Fruit fly (Drosophila melanogaster) whole organism, embryonic: Measurements from ENCODE around the gene tj.

Experiments
- Ada2b ChIP-seq: fragments of 200-800 bp; sonication (Bioruptor generic); IDR thresholded peaks from 2 replicates; pipeline ENCODE4 v1.3.6; 2022; ENCODE audit warnings: missing biosample characterization, missing genetic modification characterization
- Atf-2 ChIP-seq: fragments of 200-800 bp; sonication (Bioruptor generic); optimal IDR thresholded peaks from 2 replicates; lab custom pipeline; 2016; ENCODE audit warnings: missing biosample characterization, missing genetic modification characterization
- B-H2 ChIP-seq: fragments of 200-800 bp; sonication (Bioruptor generic); optimal IDR thresholded peaks from 2 replicates; lab custom pipeline; 2018; ENCODE audit warnings: missing biosample characterization, mild to moderate bottlenecking, missing genetic modification characterization
- CG1024 ChIP-seq: fragments of 200-800 bp; sonication (Bioruptor generic); IDR thresholded peaks from 2 replicates; pipeline ENCODE4 v1.3.6; 2022; ENCODE audit warnings: missing biosample characterization, missing genetic modification characterization
- CG10462 ChIP-seq: fragments of 200-800 bp; sonication (Bioruptor generic); optimal IDR thresholded peaks from 2 replicates; lab custom pipeline; 2016; ENCODE audit warnings: missing biosample characterization, missing genetic modification characterization
- CG10543 ChIP-seq: fragments of 200-800 bp; sonication (Bioruptor generic); optimal IDR thresholded peaks from 3 replicates; lab custom pipeline; 2017; ENCODE audit warnings: missing biosample characterization, mild to moderate bottlenecking, missing genetic modification characterization, moderate library complexity
- CG10979 ChIP-seq: fragments of 200-800 bp; sonication (Bioruptor generic); optimal IDR thresholded peaks from 2 replicates; lab custom pipeline; 2018; ENCODE audit warnings: missing biosample characterization, mild to moderate bottlenecking, missing genetic modification characterization, moderate library complexity
- CG12769 ChIP-seq: fragments of 200-800 bp; sonication (Bioruptor generic); optimal IDR thresholded peaks from 2 replicates; lab custom pipeline; 2019; ENCODE audit warnings: missing biosample characterization, mild to moderate bottlenecking, missing genetic modification characterization, moderate library complexity
- CG13775 ChIP-seq: fragments of 200-800 bp; sonication (Bioruptor generic); optimal IDR thresholded peaks from 3 replicates; lab custom pipeline; 2017; ENCODE audit warnings: missing biosample characterization, mild to moderate bottlenecking, missing genetic modification characterization
- CG15011 ChIP-seq: fragments of 200-800 bp; sonication (Bioruptor generic); optimal IDR thresholded peaks from 3 replicates; lab custom pipeline; 2018; ENCODE audit warnings: missing biosample characterization, mild to moderate bottlenecking, missing genetic modification characterization
- CG16815 ChIP-seq: fragments of 200-800 bp; sonication (Bioruptor generic); optimal IDR thresholded peaks from 3 replicates; lab custom pipeline; 2017; ENCODE audit warnings: missing biosample characterization, mild to moderate bottlenecking, missing genetic modification characterization
- CG17361 ChIP-seq: fragments of 200-800 bp; sonication (Bioruptor generic); IDR thresholded peaks from 3 replicates; pipeline ENCODE4 v1.3.6; 2022; ENCODE audit warnings: missing biosample characterization, missing genetic modification characterization
- CG31365 ChIP-seq: fragments of 200-800 bp; sonication (Bioruptor generic); optimal IDR thresholded peaks from 2 replicates; lab custom pipeline; 2018; ENCODE audit warnings: missing biosample characterization, mild to moderate bottlenecking, missing genetic modification characterization
- CG32767 ChIP-seq: fragments of 200-800 bp; sonication (Bioruptor generic); IDR thresholded peaks from 2 replicates; pipeline ENCODE4 v1.3.6; 2022; ENCODE audit warnings: missing biosample characterization, missing genetic modification characterization
- CG3726 ChIP-seq: fragments of 200-800 bp; sonication (Bioruptor generic); IDR thresholded peaks from 3 replicates; pipeline ENCODE4, ENCODE4 v1.3.6; 2022; ENCODE audit warnings: missing biosample characterization, missing genetic modification characterization
- CG43689 ChIP-seq: fragments of 200-800 bp; sonication (Bioruptor generic); IDR thresholded peaks from 2 replicates; pipeline ENCODE4 v1.3.6; 2022; ENCODE audit warnings: missing biosample characterization, missing genetic modification characterization
- CG7357 ChIP-seq: fragments of 200-800 bp; sonication (Bioruptor generic); IDR thresholded peaks from 3 replicates; pipeline ENCODE4 v1.3.6; 2022; ENCODE audit warnings: missing biosample characterization, missing genetic modification characterization
- CG7839 ChIP-seq: fragments of 200-800 bp; sonication (Bioruptor generic); optimal IDR thresholded peaks from 3 replicates; lab custom pipeline; 2018; ENCODE audit warnings: missing biosample characterization, mild to moderate bottlenecking, missing genetic modification characterization, moderate library complexity
- CG8359 ChIP-seq: fragments of 200-800 bp; sonication (Bioruptor generic); optimal IDR thresholded peaks from 2 replicates; lab custom pipeline; 2017; ENCODE audit warnings: missing biosample characterization, mild to moderate bottlenecking, missing genetic modification characterization, borderline replicate concordance
- CG9437 ChIP-seq: fragments of 200-800 bp; sonication (Bioruptor generic); optimal IDR thresholded peaks from 2 replicates; lab custom pipeline; 2018; ENCODE audit warnings: missing biosample characterization, mild to moderate bottlenecking, missing genetic modification characterization
- CG9727 ChIP-seq: fragments of 200-800 bp; sonication (Bioruptor generic); optimal IDR thresholded peaks from 3 replicates; lab custom pipeline; 2017; ENCODE audit warnings: missing biosample characterization, mild to moderate bottlenecking, missing genetic modification characterization
- D ChIP-seq, 2 experiments: fragments of 200-800 bp in 1 of 2; fragments of >200 bp in 1 of 2; sonication (Bioruptor generic) in 1 of 2; optimal IDR thresholded peaks; 2 replicates in 1 of 2; 3 replicates in 1 of 2; lab custom pipeline; 2017; ENCODE audit warnings: mild to moderate bottlenecking in 1 of 2, missing biosample characterization in 1 of 2, missing genetic modification characterization in 1 of 2, missing genetic modification reagents in 1 of 2
- Deaf1 ChIP-seq: fragments of 200-800 bp; optimal IDR thresholded peaks from 3 replicates; lab custom pipeline; 2019; ENCODE audit warnings: missing biosample characterization, mild to moderate bottlenecking, missing genetic modification characterization, moderate library complexity
- Dek ChIP-seq: fragments of 200-800 bp; sonication (Bioruptor generic); optimal IDR thresholded peaks from 3 replicates; lab custom pipeline; 2019; ENCODE audit warnings: missing biosample characterization, mild to moderate bottlenecking, missing genetic modification characterization, moderate library complexity
- Fer2 ChIP-seq: fragments of 200-800 bp; sonication (Bioruptor generic); optimal IDR thresholded peaks from 2 replicates; lab custom pipeline; 2018; ENCODE audit warnings: missing biosample characterization, mild to moderate bottlenecking, missing genetic modification characterization, moderate library complexity
- HmgZ ChIP-seq: fragments of 200-800 bp; sonication (Bioruptor generic); optimal IDR thresholded peaks from 2 replicates; lab custom pipeline; 2018; ENCODE audit warnings: missing biosample characterization, mild to moderate bottlenecking, missing genetic modification characterization
- Hmr ChIP-seq: fragments of 200-800 bp; sonication (Bioruptor generic); optimal IDR thresholded peaks from 3 replicates; lab custom pipeline; 2017; ENCODE audit warnings: mild to moderate bottlenecking, missing biosample characterization, missing genetic modification reagents, missing genetic modification characterization
- Mrtf ChIP-seq: fragments of 200-800 bp; sonication (Bioruptor generic); IDR thresholded peaks from 3 replicates; pipeline ENCODE4 v1.3.6; 2022; ENCODE audit warnings: missing biosample characterization, missing genetic modification characterization
- Nf-YB ChIP-seq: fragments of 200-800 bp; sonication (Bioruptor generic); optimal IDR thresholded peaks from 3 replicates; lab custom pipeline; 2019; ENCODE audit warnings: missing biosample characterization, mild to moderate bottlenecking, missing genetic modification characterization, moderate library complexity
- Nf-YC ChIP-seq: fragments of 200-800 bp; optimal IDR thresholded peaks from 3 replicates; lab custom pipeline; 2019; ENCODE audit warnings: missing biosample characterization, mild to moderate bottlenecking, missing genetic modification characterization, moderate library complexity
- Opbp ChIP-seq: fragments of 200-800 bp; sonication (Bioruptor generic); IDR thresholded peaks from 3 replicates; pipeline ENCODE4 v1.3.6; 2022; ENCODE audit warnings: missing biosample characterization, missing genetic modification characterization; ENCODE audit not compliant: partially characterized antibody
- Optix ChIP-seq: fragments of 200-800 bp; sonication (Bioruptor generic); IDR thresholded peaks from 3 replicates; pipeline ENCODE4 v1.3.6; 2022; ENCODE audit warnings: missing biosample characterization, missing genetic modification characterization
- Pdp1 ChIP-seq, 2 experiments: fragments of 200-800 bp; sonication (Bioruptor generic); optimal IDR thresholded peaks; 3 replicates each; lab custom pipeline; 2016; ENCODE audit warnings: missing biosample characterization in 2 of 2, missing genetic modification characterization in 2 of 2, mild to moderate bottlenecking in 1 of 2, moderate library complexity in 1 of 2
- Side ChIP-seq: fragments of 200-800 bp; sonication (Bioruptor generic); optimal IDR thresholded peaks from 2 replicates; lab custom pipeline; 2016; ENCODE audit warnings: missing biosample characterization, missing genetic modification characterization
- Ssrp ChIP-seq: fragments of 200-800 bp; sonication (Bioruptor generic); optimal IDR thresholded peaks from 2 replicates; lab custom pipeline; 2018; ENCODE audit warnings: missing biosample characterization, mild to moderate bottlenecking, missing genetic modification characterization, moderate library complexity
- ash1 ChIP-seq: fragments of 200-800 bp; sonication (Bioruptor generic); optimal IDR thresholded peaks from 2 replicates; lab custom pipeline; 2018; ENCODE audit warnings: missing biosample characterization, mild to moderate bottlenecking, missing genetic modification characterization
- bab2 ChIP-seq: fragments of 200-800 bp; sonication (Bioruptor generic); optimal IDR thresholded peaks from 2 replicates; lab custom pipeline; 2016; ENCODE audit warnings: missing biosample characterization, missing genetic modification characterization
- dimm ChIP-seq: fragments of 200-800 bp; sonication (Bioruptor generic); IDR thresholded peaks from 2 replicates; pipeline ENCODE4 v1.3.6; 2022; ENCODE audit warnings: missing biosample characterization, missing genetic modification characterization
- ems ChIP-seq: fragments of 200-800 bp; sonication (Bioruptor generic); optimal IDR thresholded peaks from 3 replicates; lab custom pipeline; 2016; ENCODE audit warnings: missing biosample characterization, missing genetic modification characterization
- exex ChIP-seq: fragments of 200-800 bp; sonication (Bioruptor generic); optimal IDR thresholded peaks from 4 replicates; lab custom pipeline; 2018; ENCODE audit warnings: missing biosample characterization, mild to moderate bottlenecking, missing genetic modification characterization, moderate library complexity
- fd102C ChIP-seq: fragments of 200-800 bp; sonication (Bioruptor generic); optimal IDR thresholded peaks from 2 replicates; lab custom pipeline; 2018; ENCODE audit warnings: missing biosample characterization, mild to moderate bottlenecking, missing genetic modification characterization, moderate library complexity
- lola ChIP-seq, 3 experiments: fragments of >200 bp in 2 of 3; fragments of 200-800 bp in 1 of 3; sonication (Bioruptor generic) in 1 of 3; optimal IDR thresholded peaks; 2 replicates each; lab custom pipeline; 2017 to 2019; ENCODE audit warnings: missing biosample characterization in 3 of 3, missing genetic modification characterization in 3 of 3, mild to moderate bottlenecking in 1 of 3, moderate library complexity in 1 of 3
- pan ChIP-seq, 4 experiments: fragments of >200 bp in 3 of 4; fragments of 200-800 bp in 1 of 4; sonication (Bioruptor generic) in 1 of 4; optimal IDR thresholded peaks in 3 of 4; IDR thresholded peaks in 1 of 4; 2 replicates each; pipeline versions ENCODE4 v1.3.6 to Lab custom; 2017 to 2022; ENCODE audit warnings: missing biosample characterization in 2 of 4, missing genetic modification characterization in 2 of 4, mixed read lengths in 1 of 4
- pum ChIP-seq: fragments of 200-800 bp; sonication (Bioruptor generic); optimal IDR thresholded peaks from 2 replicates; lab custom pipeline; 2016; ENCODE audit warnings: missing biosample characterization, missing genetic modification characterization
- seq ChIP-seq: fragments of 200-800 bp; sonication (Bioruptor generic); IDR thresholded peaks from 2 replicates; pipeline ENCODE4 v1.3.6; 2022; ENCODE audit warnings: missing biosample characterization, missing genetic modification characterization
- vvl ChIP-seq: fragments of 200-800 bp; sonication (Bioruptor generic); IDR thresholded peaks from 2 replicates; pipeline ENCODE4 v1.3.6; 2022; ENCODE audit warnings: missing biosample characterization, missing genetic modification characterization
- wek ChIP-seq: fragments of 200-800 bp; sonication (Bioruptor generic); optimal IDR thresholded peaks from 3 replicates; lab custom pipeline; 2018; ENCODE audit warnings: missing biosample characterization, mild to moderate bottlenecking, missing genetic modification characterization, moderate library complexity

The tj gene

DNA sequence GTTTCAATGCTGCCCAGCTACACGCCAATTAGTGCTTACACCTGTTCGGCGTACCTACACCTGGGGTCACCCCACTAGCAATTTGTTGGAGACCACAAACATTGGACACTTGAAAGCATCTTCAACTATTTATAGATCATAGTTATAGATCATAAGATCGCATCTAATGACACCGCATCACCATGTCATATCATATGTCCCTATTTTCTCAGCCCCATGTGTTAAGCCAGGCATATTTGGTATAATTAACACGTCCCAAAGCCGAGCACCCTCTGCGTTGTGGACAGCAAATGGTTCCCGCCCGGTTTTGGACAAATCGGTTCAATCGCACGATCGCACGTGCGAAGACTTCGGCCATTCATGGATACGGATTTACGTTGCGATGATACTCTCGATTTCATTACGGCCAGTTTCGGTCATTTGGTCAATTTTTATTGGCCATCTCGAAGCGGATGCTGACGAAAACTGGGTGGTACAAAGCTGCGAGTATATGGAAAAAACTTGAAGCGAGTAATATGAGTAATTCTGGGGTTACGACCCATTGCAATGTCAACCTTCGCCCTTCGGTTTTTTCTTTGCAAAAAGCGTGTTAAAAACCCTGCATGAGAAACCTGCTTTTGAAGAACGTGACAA, 24.4 kb upstream of the tj start (continued):
- peak; percentile 58 to 62 for TF ChIP-seq Pdp1 (GFP tag; optimal IDR thresholded peaks at IDR 0.05; lab: Kevin White, UChicago)
- peak; percentile 44 for TF ChIP-seq Atf-2 (GFP tag; lab: Kevin White, UChicago)
- TF ChIP-seq bab2 (GFP tag; lab: Kevin White, UChicago): peak; percentile 79
- TF ChIP-seq ash1 (GFP tag; lab: Kevin White, UChicago): no peak
- peak; percentile 49 for TF ChIP-seq ems (GFP tag; lab: Kevin White, UChicago)
- TF ChIP-seq Side (GFP tag; lab: Kevin White, UChicago): peak; percentile 64
- peak; percentile 74 for TF ChIP-seq CG13775
- peak; percentile 78 for TF ChIP-seq B-H2 (GFP tag; lab: Kevin White, UChicago)
- peak; percentile 50 for TF ChIP-seq CG15011 (GFP tag; lab: Kevin White, UChicago)
- TF ChIP-seq CG8359: peak; percentile 47
- TF ChIP-seq CG32767 (GFP tag; lab: Robert Waterston, UW): peak; percentile 90
- 0 out of 3 replicates have a peak, but pooled peaks have one; percentile 60 for TF ChIP-seq CG3726 (GFP tag; lab: Robert Waterston, UW)
- TF ChIP-seq vvl: peak; percentile 85
- peak; percentile 66 for TF ChIP-seq CG10462
- TF ChIP-seq Fer2 (tag; lab: Kevin White, UChicago): no peak
- TF ChIP-seq CG16815 (GFP tag; lab: Kevin White, UChicago): peak; percentile 46
- peak in 1 of 3 experiments; percentile 68 for TF ChIP-seq lola (GFP tag; optimal IDR thresholded peaks at IDR 0.05; lab: Kevin White, UChicago)
- peak; percentile 8 for TF ChIP-seq Nf-YC (tag; lab: Kevin White, UChicago)
- TF ChIP-seq dimm: peak; percentile 62
- peak; percentile 89 for TF ChIP-seq seq (GFP tag; lab: Robert Waterston, UW)
- peak; percentile 83 for TF ChIP-seq CG7839
- TF ChIP-seq CG9437 (GFP tag; lab: Kevin White, UChicago): peak; percentile 51
- peak; percentile 75 for TF ChIP-seq Deaf1
- TF ChIP-seq Ssrp (tag; lab: Kevin White, UChicago): peak; percentile 88
- TF ChIP-seq Ada2b: peak; percentile 94
- peak; percentile 71 for TF ChIP-seq Hmr
- no peak for TF ChIP-seq D (optimal IDR thresholded peaks at IDR 0.05; lab: Kevin White, UChicago)
- TF ChIP-seq D (GFP tag; optimal IDR thresholded peaks at IDR 0.05; lab: Kevin White, UChicago): peak; percentile 66
- peak; percentile 73 for TF ChIP-seq CG10979 (tag; lab: Kevin White, UChicago)
- no peak for TF ChIP-seq pan (optimal IDR thresholded peaks at IDR 0.05; lab: Kevin White, UChicago)
- TF ChIP-seq pan (GFP tag; optimal IDR thresholded peaks at IDR 0.05 in 1 of 2, IDR thresholded peaks at IDR 0.05 in 1 of 2): peak in 1 of 2 experiments; percentile 82
- TF ChIP-seq CG1024 (GFP tag; lab: Robert Waterston, UW): peak; percentile 83
- TF ChIP-seq fd102C (GFP tag; lab: Kevin White, UChicago): no peak
- TF ChIP-seq CG31365 (tag; lab: Kevin White, UChicago): peak; percentile 63
- TF ChIP-seq CG43689: peak; percentile 81
- peak; percentile 45; the same call in 1 of the 3 replicates for TF ChIP-seq CG7357 (GFP tag; lab: Robert Waterston, UW)
- TF ChIP-seq wek (GFP tag; lab: Kevin White, UChicago): peak; percentile 64
- TF ChIP-seq Opbp (GFP tag; lab: Robert Waterston, UW): no peak
- peak; percentile 61 for TF ChIP-seq pum (GFP tag; lab: Kevin White, UChicago)
- peak; percentile 78 for TF ChIP-seq Optix (GFP tag; lab: Robert Waterston, UW)
- TF ChIP-seq Nf-YB (GFP tag; lab: Kevin White, UChicago): peak; percentile 40
- TF ChIP-seq Dek: peak; percentile 55
- TF ChIP-seq HmgZ (tag; lab: Kevin White, UChicago): peak; percentile 74
- TF ChIP-seq Mrtf (GFP tag; lab: Robert Waterston, UW): peak; percentile 61; the same call in 2 of the 3 replicates
- peak; percentile 74 for TF ChIP-seq CG17361 (GFP tag; lab: Robert Waterston, UW)
- TF ChIP-seq CG9727 (GFP tag; lab: Kevin White, UChicago): peak; percentile 70
- peak; percentile 33 for TF ChIP-seq CG10543
- TF ChIP-seq CG12769 (tag; lab: Kevin White, UChicago): peak; percentile 99
- TF ChIP-seq exex (tag; lab: Kevin White, UChicago): peak; percentile 25
